Worm (Caenorhabditis elegans): ENCODE results near the gene ncr-1.

Gene ncr-1

DNA sequence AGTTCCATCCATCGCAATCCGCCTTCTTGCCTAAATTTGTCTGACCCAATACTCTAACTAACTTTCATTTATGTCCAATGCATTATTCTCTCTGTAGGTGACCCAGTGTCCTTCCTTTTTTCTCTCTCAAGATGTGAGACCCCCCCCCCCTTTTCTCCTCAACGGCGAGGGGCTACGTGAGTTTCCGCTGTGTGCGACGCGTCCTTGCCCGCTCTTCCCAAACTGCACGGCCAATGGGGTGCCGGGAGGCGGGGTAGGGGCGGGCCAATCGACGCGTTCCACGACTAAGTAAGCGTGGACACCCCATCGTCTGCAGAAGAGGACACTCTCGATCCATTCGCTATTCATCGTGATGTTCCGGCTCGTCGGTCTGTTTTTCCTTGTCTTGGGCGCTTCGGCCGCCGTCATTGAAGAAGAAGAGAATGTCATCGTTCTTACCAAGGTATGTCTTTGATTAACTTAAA, 35.3 kb upstream of the ncr-1 start, which contains the start of gene pdi-2 (continued):
- TF ChIP-seq egl-13 (tag; optimal IDR thresholded peaks at IDR 0.05) (peak; percentile 20), lin-35 (GFP tag; optimal IDR thresholded peaks at IDR 0.05) (peak; percentile 48 to 73), hlh-4 (tag; optimal IDR thresholded peaks at IDR 0.05) (no peak), aha-1 (tag; optimal IDR thresholded peaks at IDR 0.05) (peak; percentile 61), xbp-1 (tag; optimal IDR thresholded peaks at IDR 0.05) (peak; percentile 100), C34B4.2 (tag; optimal IDR thresholded peaks at IDR 0.05) (no peak), blmp-1 (tag; optimal IDR thresholded peaks at IDR 0.05) (peak; percentile 92), nhr-85 (tag) (peak; percentile 98), ceh-82 (tag; optimal IDR thresholded peaks at IDR 0.05) (peak; percentile 43 to 85 (median 60)), rnt-1 (tag; optimal IDR thresholded peaks at IDR 0.05) (peak; percentile 62), elt-3 (tag; optimal IDR thresholded peaks at IDR 0.05) (peak in 4 of 6 experiments; percentile 4 to 75 (median 46)), nhr-90 (tag; optimal IDR thresholded peaks at IDR 0.05; ENCODE audit: poor library complexity) (peak; percentile 80), jun-1 (tag; optimal IDR thresholded peaks at IDR 0.05) (peak; percentile 37), ceh-8 (GFP tag; optimal IDR thresholded peaks at IDR 0.05) (peak; percentile 51), sup-37 (GFP tag; optimal IDR thresholded peaks at IDR 0.05) (peak; percentile 45), dpl-1 (GFP tag; optimal IDR thresholded peaks at IDR 0.05) (peak; percentile 23 to 39 (median 32))

DNA sequence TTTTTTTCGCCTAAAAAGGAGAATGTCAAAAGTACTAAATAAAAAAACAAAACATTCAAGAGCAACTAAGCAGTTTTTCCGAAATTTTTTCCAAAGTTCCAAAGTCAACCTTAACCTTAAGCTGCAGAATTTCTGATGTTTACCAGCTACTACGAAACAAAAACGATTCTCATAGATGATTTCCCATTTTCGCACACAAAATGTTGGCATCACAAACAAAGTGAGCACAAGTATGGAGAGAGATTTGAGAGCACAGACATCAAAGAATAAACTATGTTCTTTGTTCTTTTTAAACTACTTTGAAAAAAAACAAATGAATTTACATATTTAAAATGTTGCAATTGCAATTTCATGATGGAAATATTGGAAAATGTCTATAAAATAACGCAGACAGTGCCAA, 34.7 kb upstream of the ncr-1 start:
- no peak for TF ChIP-seq hlh-4 (tag; optimal IDR thresholded peaks at IDR 0.05)

DNA sequence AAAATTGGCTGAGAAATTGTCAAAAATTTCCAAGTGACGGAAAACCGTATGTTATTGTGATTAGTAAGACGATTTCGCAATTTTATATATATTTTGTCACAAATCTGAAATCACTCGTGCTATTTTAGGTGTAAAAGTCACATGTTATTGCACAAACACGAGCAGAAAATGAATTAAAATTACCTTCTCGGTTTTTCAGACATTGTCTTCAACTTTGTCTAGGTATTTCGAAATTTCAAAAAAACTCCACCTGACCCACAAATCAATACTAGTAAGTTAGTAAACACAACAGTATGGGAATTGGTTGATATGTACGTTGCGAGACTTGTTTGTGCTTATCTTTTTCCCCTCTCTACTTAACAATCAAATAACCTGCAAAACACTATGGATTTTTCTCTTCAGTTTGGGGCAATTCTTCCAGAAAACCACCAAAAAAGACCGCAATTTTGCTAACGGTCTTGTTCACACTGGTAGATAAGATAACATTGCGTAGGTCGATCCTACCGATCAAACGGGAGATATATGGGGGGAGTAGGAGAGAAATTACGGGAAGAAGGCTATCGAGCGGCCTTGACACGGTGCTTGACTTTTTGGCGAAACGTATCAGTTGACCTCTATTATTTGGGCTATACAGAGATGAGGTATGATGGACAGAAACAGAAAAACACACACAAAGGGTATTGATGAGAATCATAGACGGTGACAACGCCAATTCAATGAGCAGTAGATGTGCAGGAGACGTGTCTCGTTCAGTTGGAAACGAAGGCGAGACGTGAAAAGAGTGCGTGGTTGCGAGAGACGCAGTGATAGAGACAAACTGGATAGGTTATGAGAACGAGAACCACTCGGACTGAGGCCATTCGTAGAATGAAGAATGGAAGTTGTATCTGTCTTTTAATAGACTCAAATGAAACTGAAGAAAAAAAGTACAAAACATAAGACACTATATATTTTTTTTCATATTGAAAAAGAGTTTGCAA, 33.5 kb upstream of the ncr-1 start, which contains the start of gene C07A12.7:
Gene C07A12.7 (minus strand): TSS at position 308 of the 980 bp plus-strand sequence.
- TF ChIP-seq lin-35 (GFP tag; optimal IDR thresholded peaks at IDR 0.05) (no peak), nhr-85 (tag) (peak; percentile 90), hlh-17 (GFP tag; optimal IDR thresholded peaks at IDR 0.05; ENCODE audit: borderline replicate concordance) (no peak), swsn-7 (tag; optimal IDR thresholded peaks at IDR 0.05) (peak; percentile 31), dsc-1 (tag; optimal IDR thresholded peaks at IDR 0.05) (no peak), fos-1 (tag; optimal IDR thresholded peaks at IDR 0.05) (no peak), elt-3 (tag; optimal IDR thresholded peaks at IDR 0.05) (peak in 2 of 6 experiments; percentile 19 to 61), egl-27 (tag; optimal IDR thresholded peaks at IDR 0.05) (no peak), lsy-2 (tag; optimal IDR thresholded peaks at IDR 0.05) (peak in 1 of 2 experiments; percentile 1), C04F5.9 (tag; optimal IDR thresholded peaks at IDR 0.05) (no peak), ceh-90 (tag; optimal IDR thresholded peaks at IDR 0.05) (no peak), sup-37 (GFP tag; optimal IDR thresholded peaks at IDR 0.05) (no peak), F16B12.6 (tag; optimal IDR thresholded peaks at IDR 0.05) (no peak), lin-14 (GFP tag; optimal IDR thresholded peaks at IDR 0.05) (peak; percentile 50), isw-1 (GFP tag; IDR thresholded peaks at IDR 0.05) (no peak), nhr-76 (tag; optimal IDR thresholded peaks at IDR 0.05) (no peak), sptf-1 (tag; optimal IDR thresholded peaks at IDR 0.05) (no peak), alr-1 (tag; optimal IDR thresholded peaks at IDR 0.05; ENCODE audit: borderline replicate concordance) (no peak), C34B4.2 (tag; optimal IDR thresholded peaks at IDR 0.05) (no peak), xbp-1 (tag; optimal IDR thresholded peaks at IDR 0.05) (peak; percentile 86), nhr-19 (GFP tag; conservative IDR thresholded peaks at IDR 0.05) (no peak), aly-2 (tag; optimal IDR thresholded peaks at IDR 0.05) (no peak), lir-3 (tag; optimal IDR thresholded peaks at IDR 0.05; ENCODE audit: poor library complexity) (no peak), C16A3.4 (tag; optimal IDR thresholded peaks at IDR 0.05) (no peak), nhr-28 (tag; optimal IDR thresholded peaks at IDR 0.05) (no peak), rnt-1 (tag; optimal IDR thresholded peaks at IDR 0.05) (peak; percentile 3), unc-86 (tag; optimal IDR thresholded peaks at IDR 0.05) (no peak), ceh-82 (tag; optimal IDR thresholded peaks at IDR 0.05) (no peak), efl-1 (optimal IDR thresholded peaks at IDR 0.05) (no peak), efl-1 (GFP tag; optimal IDR thresholded peaks at IDR 0.05 in 1 of 2) (no peak), hpl-2 (GFP tag; optimal IDR thresholded peaks at IDR 0.05) (no peak), hlh-4 (tag; optimal IDR thresholded peaks at IDR 0.05) (no peak), ztf-4 (tag; optimal IDR thresholded peaks at IDR 0.05) (no peak), zip-4 (GFP tag; optimal IDR thresholded peaks at IDR 0.05) (peak; percentile 61), egl-13 (tag; optimal IDR thresholded peaks at IDR 0.05) (no peak), ces-1 (GFP tag; optimal IDR thresholded peaks at IDR 0.05) (no peak), zag-1 (tag; optimal IDR thresholded peaks at IDR 0.05) (no peak), tlp-1 (tag; optimal IDR thresholded peaks at IDR 0.05) (no peak), tbx-2 (tag; optimal IDR thresholded peaks at IDR 0.05) (no peak)
